Worm (Caenorhabditis elegans) whole organism, L2 larva: ENCODE measurements around the gene arrd-17.

Experiments
- C34F6.9 ChIP-seq: fragments of 150-350 bp; optimal IDR thresholded peaks from 2 replicates; lab custom pipeline; 2014; ENCODE audit warnings: missing biosample characterization, missing genetic modification characterization
- F13H6.1 ChIP-seq: sonication (generic microtip); optimal IDR thresholded peaks from 2 replicates; lab custom pipeline; 2016; ENCODE audit warnings: missing genetic modification characterization, missing compliant biosample characterization
- Y55F3AM.14 ChIP-seq: fragments of 200-800 bp; sonication (Bioruptor generic); optimal IDR thresholded peaks from 2 replicates; lab custom pipeline; 2018; ENCODE audit warnings: mild to moderate bottlenecking, missing genetic modification characterization, missing compliant biosample characterization
- ZK546.5 ChIP-seq: sonication (generic microtip); optimal IDR thresholded peaks from 2 replicates; lab custom pipeline; 2017; ENCODE audit warnings: missing biosample characterization, missing genetic modification characterization
- alr-1 ChIP-seq: fragments of 150-350 bp; optimal IDR thresholded peaks from 2 replicates; lab custom pipeline; 2014; ENCODE audit warnings: missing biosample characterization, missing genetic modification characterization
- aly-2 ChIP-seq: fragments of 150-350 bp; optimal IDR thresholded peaks from 2 replicates; lab custom pipeline; 2014; ENCODE audit warnings: missing biosample characterization, missing genetic modification characterization
- ceh-16 ChIP-seq: fragments of 150-350 bp; optimal IDR thresholded peaks from 2 replicates; lab custom pipeline; 2014; ENCODE audit warnings: missing biosample characterization, missing genetic modification characterization
- dmd-4 ChIP-seq: sonication (generic microtip); optimal IDR thresholded peaks from 2 replicates; lab custom pipeline; 2017; ENCODE audit warnings: missing biosample characterization, missing genetic modification characterization
- elt-1 ChIP-seq: fragments of 150-350 bp; optimal IDR thresholded peaks from 2 replicates; lab custom pipeline; 2014; ENCODE audit warnings: missing biosample characterization, missing genetic modification characterization
- elt-3 ChIP-seq: sonication (generic microtip); optimal IDR thresholded peaks from 2 replicates; lab custom pipeline; 2017; ENCODE audit warnings: missing biosample characterization, missing genetic modification characterization
- fos-1 ChIP-seq: fragments of 150-350 bp; optimal IDR thresholded peaks from 2 replicates; lab custom pipeline; 2014; ENCODE audit warnings: missing biosample characterization, missing genetic modification characterization
- gmeb-1 ChIP-seq: fragments of 150-350 bp; optimal IDR thresholded peaks from 2 replicates; lab custom pipeline; 2014; ENCODE audit warnings: missing biosample characterization, missing genetic modification characterization
- lin-11 ChIP-seq: fragments of 150-350 bp; sonication (generic microtip); optimal IDR thresholded peaks from 2 replicates; lab custom pipeline; 2014; ENCODE audit warnings: missing biosample characterization, missing genetic modification characterization, inconsistent platforms, mixed read lengths
- lin-39 ChIP-seq: fragments of 150-350 bp; optimal IDR thresholded peaks from 2 replicates; lab custom pipeline; 2014; ENCODE audit warnings: missing biosample characterization, missing genetic modification reagents, missing genetic modification characterization
- lsy-2 ChIP-seq, 2 experiments: fragments of 150-350 bp in 1 of 2; sonication (generic microtip) in 1 of 2; optimal IDR thresholded peaks; 2 replicates each; lab custom pipeline; 2014 to 2017; ENCODE audit warnings: missing biosample characterization in 2 of 2, missing genetic modification characterization in 2 of 2
- mab-5 ChIP-seq: fragments of 150-350 bp; optimal IDR thresholded peaks from 2 replicates; lab custom pipeline; 2014; ENCODE audit warnings: missing biosample characterization, missing genetic modification characterization
- mbf-1 ChIP-seq: sonication (generic microtip); optimal IDR thresholded peaks from 2 replicates; lab custom pipeline; 2017; ENCODE audit warnings: missing biosample characterization, missing genetic modification characterization
- mdl-1 ChIP-seq, 2 experiments: fragments of 150-350 bp in 1 of 2; sonication (generic microtip) in 1 of 2; optimal IDR thresholded peaks; 2 replicates each; lab custom pipeline; 2017; ENCODE audit warnings: missing biosample characterization in 2 of 2, missing genetic modification characterization in 2 of 2
- nhr-12 ChIP-seq: fragments of 150-350 bp; optimal IDR thresholded peaks from 2 replicates; lab custom pipeline; 2014; ENCODE audit warnings: missing biosample characterization, missing genetic modification characterization
- nhr-129 ChIP-seq: fragments of 150-350 bp; optimal IDR thresholded peaks from 2 replicates; lab custom pipeline; 2014; ENCODE audit warnings: missing biosample characterization, missing genetic modification characterization
- nhr-237 ChIP-seq: fragments of 150-350 bp; optimal IDR thresholded peaks from 2 replicates; lab custom pipeline; 2014; ENCODE audit warnings: missing biosample characterization, missing genetic modification characterization
- nhr-25 ChIP-seq: fragments of 150-350 bp; sonication (generic microtip); optimal IDR thresholded peaks from 3 replicates; lab custom pipeline; 2014; ENCODE audit warnings: missing biosample characterization, missing genetic modification characterization
- nhr-6 ChIP-seq: fragments of 150-350 bp; optimal IDR thresholded peaks from 2 replicates; lab custom pipeline; 2014; ENCODE audit warnings: missing biosample characterization, missing genetic modification characterization
- sem-4 ChIP-seq: fragments of 150-350 bp; optimal IDR thresholded peaks from 2 replicates; lab custom pipeline; 2014; ENCODE audit warnings: missing biosample characterization, missing genetic modification reagents, missing genetic modification characterization
- skn-1 ChIP-seq: sonication (generic microtip); optimal IDR thresholded peaks from 2 replicates; lab custom pipeline; 2017; ENCODE audit warnings: missing biosample characterization, missing genetic modification characterization
- sma-3 ChIP-seq: sonication (generic microtip); optimal IDR thresholded peaks from 2 replicates; lab custom pipeline; 2016; ENCODE audit warnings: missing genetic modification reagents, missing genetic modification characterization, missing compliant biosample characterization
- sma-9 ChIP-seq, 2 experiments: fragments of 150-350 bp in 1 of 2; sonication (generic microtip) in 1 of 2; optimal IDR thresholded peaks; 2 replicates each; lab custom pipeline; 2014 to 2016; ENCODE audit warnings: missing genetic modification characterization in 2 of 2, mild to moderate bottlenecking in 1 of 2, missing biosample characterization in 1 of 2, missing compliant biosample characterization in 1 of 2, missing genetic modification reagents in 1 of 2, moderate library complexity in 1 of 2
- snpc-4 ChIP-seq: fragments of 150-350 bp; optimal IDR thresholded peaks from 2 replicates; lab custom pipeline; 2014; ENCODE audit warnings: missing biosample characterization, missing genetic modification characterization
- unc-39 ChIP-seq: fragments of 150-350 bp; optimal IDR thresholded peaks from 2 replicates; lab custom pipeline; 2014; ENCODE audit warnings: missing biosample characterization, missing genetic modification characterization
- unc-55 ChIP-seq: fragments of 150-350 bp; sonication (generic microtip); optimal IDR thresholded peaks from 3 replicates; lab custom pipeline; 2014; ENCODE audit warnings: missing biosample characterization, missing genetic modification reagents, missing genetic modification characterization
- unc-62 ChIP-seq: fragments of 150-350 bp; optimal IDR thresholded peaks from 2 replicates; lab custom pipeline; 2014; ENCODE audit warnings: missing biosample characterization, missing genetic modification reagents, missing genetic modification characterization
- zag-1 ChIP-seq: fragments of 150-350 bp; optimal IDR thresholded peaks from 2 replicates; lab custom pipeline; 2014; ENCODE audit warnings: missing biosample characterization, missing genetic modification characterization
- ztf-1 ChIP-seq: fragments of 200-800 bp; sonication (Bioruptor generic); conservative IDR thresholded peaks from 2 replicates; pipeline ENCODE4 v1.3.6; 2022; ENCODE audit warnings: missing genetic modification characterization, missing compliant biosample characterization

The arrd-17 gene

DNA sequence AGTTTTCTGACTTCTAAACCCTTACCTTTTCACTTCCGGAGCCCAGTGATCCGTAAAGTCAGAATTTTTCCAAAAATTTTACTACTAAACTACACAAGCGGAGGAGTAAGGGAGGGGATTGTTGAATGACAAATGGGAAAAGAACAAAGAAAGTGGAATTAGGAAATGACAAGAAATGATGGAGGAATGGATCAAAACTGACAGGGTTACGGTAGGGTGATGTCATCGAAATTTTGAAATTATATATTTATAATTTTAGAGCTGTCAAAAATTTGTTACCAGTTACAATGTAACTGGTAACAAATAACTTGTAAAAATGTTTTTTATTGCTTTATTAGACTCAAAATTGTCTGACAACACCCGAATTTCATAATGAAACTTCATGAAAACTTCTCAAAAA, 35.8 kb upstream of the arrd-17 start:
- TF ChIP-seq mab-5 (tag; lab: Kevin White, UChicago) (peak; percentile 65), unc-55 (peak; percentile 52), Y55F3AM.14 (no peak), nhr-129 (tag; lab: Kevin White, UChicago) (no peak), lsy-2 (tag; optimal IDR thresholded peaks at IDR 0.05; lab: Kevin White, UChicago) (peak in 1 of 2 experiments; percentile 46)
- TF ChIP-seq, all 48 proteins: peak for 3

DNA sequence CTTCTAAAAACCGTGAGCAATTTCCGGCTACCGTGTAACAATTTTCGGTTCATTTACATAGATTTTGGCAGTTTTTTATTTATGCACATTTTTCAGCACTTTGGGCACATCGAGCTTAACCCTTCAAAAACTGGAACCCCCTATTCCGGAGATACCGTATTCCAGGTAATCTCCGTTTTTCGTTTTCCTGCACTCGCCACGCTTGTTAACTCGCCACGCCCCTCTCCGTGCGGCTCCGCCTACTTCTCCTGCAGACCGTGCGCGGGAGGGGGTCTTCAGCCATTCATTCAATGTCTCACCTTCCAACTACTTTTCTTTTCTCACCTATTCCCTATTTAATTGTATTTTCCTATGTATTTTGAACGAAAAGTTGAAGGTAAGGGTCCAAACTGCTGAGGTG, 29.5 kb upstream of the arrd-17 start:
- TF ChIP-seq mab-5 (tag; lab: Kevin White, UChicago) (no peak), dmd-4 (tag; lab: Kevin White, UChicago) (no peak), lin-39 (tag; lab: Kevin White, UChicago) (no peak), nhr-129 (tag; lab: Kevin White, UChicago) (no peak), F13H6.1 (no peak), aly-2 (tag; lab: Kevin White, UChicago) (no peak), alr-1 (tag; lab: Kevin White, UChicago) (no peak), nhr-12 (tag; lab: Kevin White, UChicago) (no peak), snpc-4 (tag; lab: Kevin White, UChicago) (no peak), nhr-6 (tag; lab: Kevin White, UChicago) (no peak), elt-1 (tag; lab: Kevin White, UChicago) (no peak), ztf-1 (GFP tag; lab: Robert Waterston, UW) (no peak), zag-1 (tag; lab: Kevin White, UChicago) (no peak), C34F6.9 (tag; lab: Kevin White, UChicago) (no peak), lin-11 (tag; lab: Kevin White, UChicago) (no peak)

DNA sequence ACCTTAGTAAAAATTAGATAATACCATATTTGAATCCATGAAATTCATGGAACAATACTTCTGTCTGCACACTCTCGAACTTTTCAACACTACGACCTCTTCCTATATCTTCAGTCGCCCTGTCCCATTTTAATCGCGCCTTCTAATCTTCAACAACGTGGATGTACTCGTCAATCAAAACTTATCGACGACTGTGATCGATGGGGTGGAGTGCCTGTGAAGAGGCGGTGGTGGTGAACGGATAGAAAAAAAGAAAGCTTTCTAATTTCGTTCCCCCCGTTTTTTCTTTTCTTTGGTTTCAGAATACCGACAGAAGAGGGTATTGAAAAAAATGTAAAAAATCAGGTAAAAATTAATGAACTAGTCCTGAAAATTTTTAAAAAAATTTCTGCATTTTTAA, 28.4 kb upstream of the arrd-17 start:
- TF ChIP-seq ceh-16 (tag; lab: Kevin White, UChicago) (peak; percentile 27), elt-3 (tag; lab: Kevin White, UChicago) (no peak), mbf-1 (tag; lab: Kevin White, UChicago) (no peak), elt-1 (tag; lab: Kevin White, UChicago) (peak; percentile 4)

DNA sequence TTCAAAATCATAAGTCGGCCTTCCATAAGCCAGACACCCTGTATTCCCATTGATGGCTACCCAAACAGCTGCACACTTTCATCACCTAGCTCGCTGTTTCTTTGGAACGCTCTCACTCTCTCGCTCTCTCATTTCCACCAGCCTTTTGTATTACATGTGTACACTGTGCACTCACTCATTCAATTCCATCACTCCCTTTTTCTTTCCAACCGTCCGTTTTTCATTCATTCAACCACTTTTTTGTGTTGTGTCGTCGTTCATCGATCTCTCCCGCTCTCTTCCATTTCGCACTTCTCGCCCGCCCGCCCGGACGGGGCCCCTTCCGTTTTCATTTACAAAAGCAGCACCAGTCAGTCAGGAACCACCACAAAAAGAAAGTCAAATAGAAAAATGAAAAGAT, 27.4 kb upstream of the arrd-17 start:
- no peak for TF ChIP-seq ZK546.5 (tag; lab: Kevin White, UChicago)
- TF ChIP-seq sma-3 (GFP tag; lab: Kevin White, UChicago) = no peak
- TF ChIP-seq fos-1 (tag; lab: Kevin White, UChicago) = peak; percentile 76
- peak; percentile 24 for TF ChIP-seq nhr-129 (tag; lab: Kevin White, UChicago)
- no peak for TF ChIP-seq nhr-6 (tag; lab: Kevin White, UChicago)
- no peak for TF ChIP-seq nhr-237
- TF ChIP-seq snpc-4 (tag; lab: Kevin White, UChicago) = no peak

DNA sequence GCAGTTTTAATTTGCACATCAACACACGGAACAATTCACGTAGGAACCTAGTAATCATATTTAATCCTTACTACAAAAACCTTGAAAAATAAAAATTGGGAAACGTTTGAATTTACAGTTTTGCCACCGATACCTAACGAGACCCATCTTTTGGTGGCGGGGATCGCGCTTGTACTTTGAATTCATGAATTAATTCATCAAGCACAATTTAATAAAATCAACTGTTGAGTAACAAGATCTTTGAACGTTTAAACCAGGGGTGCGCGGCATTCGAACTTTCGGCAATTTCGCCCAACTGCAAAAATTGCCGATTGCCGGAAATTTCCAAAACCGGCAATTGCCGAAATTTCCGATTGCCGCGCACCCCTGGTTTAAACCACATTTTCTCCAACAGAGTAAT, 26.1 kb upstream of the arrd-17 start:
- TF ChIP-seq F13H6.1 (no peak), fos-1 (tag; lab: Kevin White, UChicago) (no peak), snpc-4 (tag; lab: Kevin White, UChicago) (no peak), ztf-1 (GFP tag; lab: Robert Waterston, UW) (no peak), unc-55 (no peak), lin-11 (tag; lab: Kevin White, UChicago) (no peak), sem-4 (tag; lab: Kevin White, UChicago) (no peak), unc-62 (GFP tag; lab: Kevin White, UChicago) (no peak), ceh-16 (tag; lab: Kevin White, UChicago) (no peak), lin-39 (tag; lab: Kevin White, UChicago) (no peak), ZK546.5 (tag; lab: Kevin White, UChicago) (no peak), aly-2 (tag; lab: Kevin White, UChicago) (no peak), alr-1 (tag; lab: Kevin White, UChicago) (no peak), nhr-25 (tag; lab: Kevin White, UChicago) (no peak), unc-39 (tag; lab: Kevin White, UChicago) (no peak), gmeb-1 (tag; lab: Kevin White, UChicago) (no peak), mdl-1 (tag; optimal IDR thresholded peaks at IDR 0.05; lab: Kevin White, UChicago) (no peak), sma-9 (GFP tag; optimal IDR thresholded peaks at IDR 0.05; lab: Kevin White, UChicago) (no peak), sma-9 (tag; optimal IDR thresholded peaks at IDR 0.05; lab: Kevin White, UChicago) (no peak), nhr-6 (tag; lab: Kevin White, UChicago) (no peak), skn-1 (no peak)
